Worm (Caenorhabditis elegans): ENCODE data around the gene srd-29.

The srd-29 gene

DNA sequence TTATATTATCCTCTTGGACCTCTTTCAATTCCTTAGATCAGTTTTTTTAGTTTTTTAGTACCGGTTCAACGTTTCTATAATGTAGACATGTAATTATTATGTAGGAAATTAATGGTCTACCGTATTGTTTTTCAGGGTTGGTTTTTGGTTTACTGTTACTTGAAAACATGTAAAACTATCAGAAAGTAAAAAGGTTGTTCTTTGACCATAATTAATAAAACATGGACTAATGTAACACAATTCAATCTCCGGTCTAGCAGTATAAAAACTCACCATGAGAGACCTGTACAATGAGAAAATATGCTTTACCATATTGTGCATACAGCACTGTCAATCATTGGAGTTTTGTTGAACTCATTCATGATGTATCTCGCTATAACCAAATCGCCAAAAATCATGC is at the start of gene srd-29:
srd-29 (plus strand) TSS at position 301 of the 400 bp plus-strand sequence.
- TF ChIP-seq xbp-1 (tag; optimal IDR thresholded peaks at IDR 0.05) = no peak
- TF ChIP-seq Y116A8C.19 (tag; optimal IDR thresholded peaks at IDR 0.05; ENCODE audit: borderline replicate concordance) = no peak
- TF ChIP-seq pag-3 (tag; optimal IDR thresholded peaks at IDR 0.05; ENCODE audit: borderline replicate concordance, insufficient read depth) = no peak

DNA sequence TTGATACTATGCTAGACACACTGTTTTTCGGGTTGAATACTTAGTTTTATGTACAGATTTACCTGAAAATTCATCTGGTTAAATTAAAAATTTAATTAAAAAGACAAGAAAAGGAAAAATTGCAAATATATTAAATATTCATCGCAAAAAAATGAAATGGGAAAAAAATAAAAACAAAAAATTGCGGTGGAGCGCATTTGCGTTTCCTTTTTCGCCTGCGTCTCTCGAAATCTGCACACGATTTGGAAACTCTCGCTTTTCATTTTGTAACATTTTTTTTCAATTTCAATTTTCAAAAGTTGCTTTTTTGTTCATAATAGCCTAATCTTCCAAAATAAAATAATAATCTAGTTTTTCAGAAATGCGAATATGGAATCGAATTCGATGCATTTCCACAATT is 47.9 kb upstream of the srd-29 start, which contains the start of the genes F19F10.11 and C50E3.5:
F19F10.11 (minus strand) TSS at position 68 of the 400 bp plus-strand sequence.
C50E3.5 (plus strand) TSS at position 360 of the 400 bp plus-strand sequence.
- TF ChIP-seq ces-1 (GFP tag; optimal IDR thresholded peaks at IDR 0.05) (no peak), lin-39 (tag; optimal IDR thresholded peaks at IDR 0.05) (no peak), alr-1 (tag; optimal IDR thresholded peaks at IDR 0.05; ENCODE audit: borderline replicate concordance) (no peak), ama-1 (optimal IDR thresholded peaks at IDR 0.05) (no peak), snu-23 (GFP tag; optimal IDR thresholded peaks at IDR 0.05) (peak; percentile 78), zag-1 (tag; optimal IDR thresholded peaks at IDR 0.05) (no peak), C16A3.4 (tag; optimal IDR thresholded peaks at IDR 0.05) (peak; percentile 67), nhr-20 (tag; optimal IDR thresholded peaks at IDR 0.05) (peak; percentile 69), ets-5 (GFP tag; IDR thresholded peaks at IDR 0.05) (no peak), hlh-17 (GFP tag; optimal IDR thresholded peaks at IDR 0.05; ENCODE audit: borderline replicate concordance) (no peak), aha-1 (tag; optimal IDR thresholded peaks at IDR 0.05) (no peak), dpl-1 (GFP tag; optimal IDR thresholded peaks at IDR 0.05) (peak; percentile 48 to 72 (median 66)), sox-4 (tag; optimal IDR thresholded peaks at IDR 0.05) (no peak), tbx-2 (tag; optimal IDR thresholded peaks at IDR 0.05) (peak; percentile 70), elt-3 (tag; optimal IDR thresholded peaks at IDR 0.05) (peak in 1 of 6 experiments; percentile 57), swsn-7 (tag; optimal IDR thresholded peaks at IDR 0.05) (peak; percentile 70), ztf-11 (tag; optimal IDR thresholded peaks at IDR 0.05) (no peak), sptf-1 (tag; optimal IDR thresholded peaks at IDR 0.05) (no peak), hpl-2 (GFP tag; optimal IDR thresholded peaks at IDR 0.05) (no peak), blmp-1 (tag; optimal IDR thresholded peaks at IDR 0.05) (peak; percentile 56), C34B4.2 (tag; optimal IDR thresholded peaks at IDR 0.05) (no peak), pax-3 (tag; optimal IDR thresholded peaks at IDR 0.05) (no peak), unc-30 (tag; optimal IDR thresholded peaks at IDR 0.05) (no peak), nhr-47 (tag; optimal IDR thresholded peaks at IDR 0.05) (peak; percentile 73), mep-1 (tag; optimal IDR thresholded peaks at IDR 0.05) (peak; percentile 82), elt-2 (tag; optimal IDR thresholded peaks at IDR 0.05) (no peak), mdl-1 (tag; optimal IDR thresholded peaks at IDR 0.05) (peak in 1 of 2 experiments; percentile 32), fkh-10 (GFP tag; optimal IDR thresholded peaks at IDR 0.05) (no peak), irx-1 (tag; optimal IDR thresholded peaks at IDR 0.05) (peak; percentile 42), ceh-88 (GFP tag; IDR thresholded peaks at IDR 0.05) (no peak), fkh-4 (tag; optimal IDR thresholded peaks at IDR 0.05; ENCODE audit: borderline replicate concordance) (no peak), ceh-8 (GFP tag; optimal IDR thresholded peaks at IDR 0.05) (no peak), lin-15B (tag; optimal IDR thresholded peaks at IDR 0.05) (peak; percentile 38), lir-3 (tag; optimal IDR thresholded peaks at IDR 0.05; ENCODE audit: poor library complexity) (no peak), ceh-63 (GFP tag; optimal IDR thresholded peaks at IDR 0.05) (no peak), egl-13 (tag; optimal IDR thresholded peaks at IDR 0.05) (no peak), grh-1 (GFP tag; IDR thresholded peaks at IDR 0.05) (peak; percentile 18; the same call in 1 of the 2 replicates), dsc-1 (tag; optimal IDR thresholded peaks at IDR 0.05) (peak; percentile 62), rnt-1 (tag; optimal IDR thresholded peaks at IDR 0.05) (peak; percentile 57), nhr-90 (tag; optimal IDR thresholded peaks at IDR 0.05; ENCODE audit: poor library complexity) (peak; percentile 66), nhr-12 (tag; optimal IDR thresholded peaks at IDR 0.05) (no peak), unc-86 (tag; optimal IDR thresholded peaks at IDR 0.05) (peak; percentile 64), ceh-90 (tag; optimal IDR thresholded peaks at IDR 0.05) (no peak), lsy-2 (tag; optimal IDR thresholded peaks at IDR 0.05) (peak; percentile 71 to 74), snpc-4 (tag; optimal IDR thresholded peaks at IDR 0.05) (peak; percentile 68), lin-35 (GFP tag; optimal IDR thresholded peaks at IDR 0.05) (peak; percentile 27 to 64), nhr-71 (tag; optimal IDR thresholded peaks at IDR 0.05) (peak; percentile 79), lin-13 (GFP tag; optimal IDR thresholded peaks at IDR 0.05) (peak; percentile 53)

All from whole organism, L1 larva.